In the genomic region with DNA sequence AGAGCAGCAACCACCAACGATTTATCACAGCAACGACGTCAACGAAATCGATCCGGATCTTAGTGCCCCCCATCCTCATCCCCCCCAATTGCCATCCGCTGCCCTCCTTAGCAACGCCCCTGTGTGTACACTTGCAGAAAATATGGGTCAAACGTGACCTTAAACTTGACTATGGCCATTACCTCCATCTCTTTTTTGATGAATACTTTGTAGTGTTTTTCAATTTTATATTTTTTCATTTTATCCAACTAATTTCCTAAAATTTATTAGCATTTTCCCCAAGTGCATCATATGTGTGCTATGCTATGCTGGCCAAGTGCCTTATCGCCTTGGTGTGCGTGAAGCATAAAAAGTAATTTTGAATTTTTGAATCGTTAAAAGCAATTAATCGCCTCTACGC, we compare ENCODE assay signal across 1 fruit fly cellular context.
TF ChIP-seq lines count a peak whose summit lies in the region.

No protein-coding gene starts in this region.

TF ChIP-seq in whole organism, embryonic, 481 proteins besides CTCF, POLR2A, EP300 and RAD21 (continued from another document and continues in another):
- TF ChIP-seq gcm (GFP tag; optimal IDR thresholded peaks at IDR 0.05; lab: Kevin White, UChicago) (no peak), Sry-δ (GFP tag; optimal IDR thresholded peaks at IDR 0.05; lab: Kevin White, UChicago) (no peak), B-H2 (GFP tag; optimal IDR thresholded peaks at IDR 0.05; lab: Kevin White, UChicago) (no peak), gce (GFP tag; IDR thresholded peaks at IDR 0.05; lab: Robert Waterston, UW) (no peak), CG16779 (GFP tag; IDR thresholded peaks at IDR 0.05; lab: Robert Waterston, UW) (no peak), Rx (GFP tag; IDR thresholded peaks at IDR 0.05; lab: Robert Waterston, UW) (0 out of 2 replicates have a peak, but pooled peaks have one; percentile 29), CG10654 (GFP tag; optimal IDR thresholded peaks at IDR 0.05; lab: Kevin White, UChicago) (no peak), fru (optimal IDR thresholded peaks at IDR 0.05; lab: Kevin White, UChicago) (no peak), CG7556 (GFP tag; optimal IDR thresholded peaks at IDR 0.05; lab: Kevin White, UChicago) (no peak), Eip74EF (GFP tag; optimal IDR thresholded peaks at IDR 0.05; lab: Kevin White, UChicago) (no peak), Dp (GFP tag; optimal IDR thresholded peaks at IDR 0.05; lab: Kevin White, UChicago) (no peak), nom (GFP tag; optimal IDR thresholded peaks at IDR 0.05; lab: Kevin White, UChicago) (peak; percentile 81), hkb (optimal IDR thresholded peaks at IDR 0.05; lab: Kevin White, UChicago) (no peak), hkb (GFP tag; IDR thresholded peaks at IDR 0.05; lab: Robert Waterston, UW) (no peak), Usf (GFP tag; optimal IDR thresholded peaks at IDR 0.05; lab: Kevin White, UChicago) (no peak), CG11398 (GFP tag; optimal IDR thresholded peaks at IDR 0.05; lab: Kevin White, UChicago) (no peak), hbn (GFP tag; IDR thresholded peaks at IDR 0.05; lab: Robert Waterston, UW; ENCODE audit: partially characterized antibody) (no peak), HmgZ (tag; optimal IDR thresholded peaks at IDR 0.05; lab: Kevin White, UChicago) (no peak), CG10543 (GFP tag; optimal IDR thresholded peaks at IDR 0.05; lab: Kevin White, UChicago) (no peak), Spps (tag; optimal IDR thresholded peaks at IDR 0.05; lab: Kevin White, UChicago) (no peak), Max (GFP tag; optimal IDR thresholded peaks at IDR 0.05; lab: Kevin White, UChicago) (no peak), ind (GFP tag; optimal IDR thresholded peaks at IDR 0.05; lab: Kevin White, UChicago) (peak; percentile 23), CG17802 (tag; optimal IDR thresholded peaks at IDR 0.05; lab: Kevin White, UChicago) (peak; percentile 4), CG6689 (GFP tag; IDR thresholded peaks at IDR 0.05; lab: Robert Waterston, UW) (no peak; the same call in 1 of the 2 replicates), CG32767 (GFP tag; IDR thresholded peaks at IDR 0.05; lab: Robert Waterston, UW) (no peak), CG1647 (GFP tag; optimal IDR thresholded peaks at IDR 0.05; lab: Kevin White, UChicago) (no peak), sug (tag; optimal IDR thresholded peaks at IDR 0.05; lab: Kevin White, UChicago) (no peak), Tbp (GFP tag; optimal IDR thresholded peaks at IDR 0.05; lab: Kevin White, UChicago) (no peak), CHES-1-like (GFP tag; optimal IDR thresholded peaks at IDR 0.05; lab: Kevin White, UChicago) (no peak), Drgx (GFP tag; IDR thresholded peaks at IDR 0.05; lab: Robert Waterston, UW) (peak; percentile 80), br (optimal IDR thresholded peaks at IDR 0.05; lab: Kevin White, UChicago) (no peak), H15 (GFP tag; IDR thresholded peaks at IDR 0.05; lab: Robert Waterston, UW) (0 out of 3 replicates have a peak, but pooled peaks have one; percentile 41), CG6813 (GFP tag; optimal IDR thresholded peaks at IDR 0.05; lab: Kevin White, UChicago) (no peak), CG7786 (GFP tag; optimal IDR thresholded peaks at IDR 0.05; lab: Kevin White, UChicago) (no peak), h (optimal IDR thresholded peaks at IDR 0.05; lab: Kevin White, UChicago) (no peak), CG34376 (GFP tag; optimal IDR thresholded peaks at IDR 0.05; lab: Kevin White, UChicago) (no peak), CG10274 (GFP tag; optimal IDR thresholded peaks at IDR 0.05; lab: Kevin White, UChicago) (no peak), Hey (tag; optimal IDR thresholded peaks at IDR 0.05; lab: Kevin White, UChicago) (no peak), ap (GFP tag; IDR thresholded peaks at IDR 0.05; lab: Robert Waterston, UW) (peak; percentile 35; the same call in 1 of the 2 replicates), CG32532 (GFP tag; IDR thresholded peaks at IDR 0.05; lab: Robert Waterston, UW) (no peak), yki (optimal IDR thresholded peaks at IDR 0.05; lab: Kevin White, UChicago) (no peak), Fer3 (tag; optimal IDR thresholded peaks at IDR 0.05; lab: Kevin White, UChicago) (no peak), pum (GFP tag; optimal IDR thresholded peaks at IDR 0.05; lab: Kevin White, UChicago) (no peak), Gug (GFP tag; IDR thresholded peaks at IDR 0.05; lab: Robert Waterston, UW) (0 out of 4 replicates have a peak, but pooled peaks have one; percentile 13), cwo (GFP tag; optimal IDR thresholded peaks at IDR 0.05; lab: Kevin White, UChicago) (peak; percentile 1), CG7839 (tag; optimal IDR thresholded peaks at IDR 0.05; lab: Kevin White, UChicago) (peak; percentile 43), Hmr (GFP tag; optimal IDR thresholded peaks at IDR 0.05; lab: Kevin White, UChicago) (no peak), CG6765 (GFP tag; optimal IDR thresholded peaks at IDR 0.05; lab: Kevin White, UChicago) (no peak), slou (GFP tag; optimal IDR thresholded peaks at IDR 0.05; lab: Kevin White, UChicago) (no peak), tgo (GFP tag; IDR thresholded peaks at IDR 0.05; lab: Robert Waterston, UW) (peak; percentile 46; the same call in 2 of the 3 replicates), CG3065 (GFP tag; optimal IDR thresholded peaks at IDR 0.05; lab: Kevin White, UChicago) (no peak), cad (GFP tag; optimal IDR thresholded peaks at IDR 0.05; lab: Kevin White, UChicago) (no peak), CG12104 (GFP tag; optimal IDR thresholded peaks at IDR 0.05; lab: Kevin White, UChicago) (no peak), btn (GFP tag; optimal IDR thresholded peaks at IDR 0.05; lab: Kevin White, UChicago) (no peak), CG15073 (GFP tag; optimal IDR thresholded peaks at IDR 0.05; lab: Kevin White, UChicago) (no peak), CG10979 (tag; optimal IDR thresholded peaks at IDR 0.05; lab: Kevin White, UChicago) (peak; percentile 58), Ssrp (tag; optimal IDR thresholded peaks at IDR 0.05; lab: Kevin White, UChicago) (peak; percentile 7), CG17568 (GFP tag; optimal IDR thresholded peaks at IDR 0.05; lab: Kevin White, UChicago) (no peak), z (GFP tag; IDR thresholded peaks at IDR 0.05; lab: Robert Waterston, UW) (no peak), Hr51 (GFP tag; optimal IDR thresholded peaks at IDR 0.05; lab: Kevin White, UChicago) (peak in 1 of 2 experiments; percentile 20), fd64A (GFP tag; optimal IDR thresholded peaks at IDR 0.05; lab: Kevin White, UChicago) (no peak), chinmo (GFP tag; IDR thresholded peaks at IDR 0.05; lab: Robert Waterston, UW; ENCODE audit: partially characterized antibody) (no peak), D19B (GFP tag; optimal IDR thresholded peaks at IDR 0.05; lab: Kevin White, UChicago) (no peak), NC2α (GFP tag; optimal IDR thresholded peaks at IDR 0.05; lab: Kevin White, UChicago) (no peak), CG18011 (GFP tag; optimal IDR thresholded peaks at IDR 0.05; lab: Kevin White, UChicago) (no peak), her (GFP tag; optimal IDR thresholded peaks at IDR 0.05; lab: Kevin White, UChicago) (no peak), Ets97D (GFP tag; optimal IDR thresholded peaks at IDR 0.05; lab: Kevin White, UChicago) (no peak), tio (GFP tag; optimal IDR thresholded peaks at IDR 0.05; lab: Kevin White, UChicago) (no peak), pho (GFP tag; optimal IDR thresholded peaks at IDR 0.05; lab: Kevin White, UChicago) (no peak), cas (GFP tag; IDR thresholded peaks at IDR 0.05; lab: Robert Waterston, UW) (no peak), Fer1 (GFP tag; optimal IDR thresholded peaks at IDR 0.05; lab: Kevin White, UChicago) (no peak), Dbx (GFP tag; IDR thresholded peaks at IDR 0.05; lab: Robert Waterston, UW) (no peak), CG13424 (tag; optimal IDR thresholded peaks at IDR 0.05; lab: Kevin White, UChicago) (peak; percentile 33), CG6254 (GFP tag; optimal IDR thresholded peaks at IDR 0.05; lab: Kevin White, UChicago) (no peak), Bdp1 (GFP tag; optimal IDR thresholded peaks at IDR 0.05; lab: Kevin White, UChicago) (no peak), dmrt11E (tag; optimal IDR thresholded peaks at IDR 0.05; lab: Kevin White, UChicago) (peak; percentile 23), Sin3A (optimal IDR thresholded peaks at IDR 0.05; lab: Kevin White, UChicago) (no peak), CG15696 (tag; optimal IDR thresholded peaks at IDR 0.05; lab: Kevin White, UChicago) (no peak), CG9215 (GFP tag; IDR thresholded peaks at IDR 0.05; lab: Robert Waterston, UW) (no peak), CG18262 (tag; optimal IDR thresholded peaks at IDR 0.05; lab: Kevin White, UChicago) (peak; percentile 47), YL-1 (GFP tag; optimal IDR thresholded peaks at IDR 0.05; lab: Kevin White, UChicago) (no peak), CG2129 (GFP tag; IDR thresholded peaks at IDR 0.05; lab: Robert Waterston, UW; ENCODE audit: partially characterized antibody) (no peak), lola (GFP tag; optimal IDR thresholded peaks at IDR 0.05; lab: Kevin White, UChicago) (peak in 1 of 3 experiments; percentile 3), Sox102F (GFP tag; optimal IDR thresholded peaks at IDR 0.05; lab: Kevin White, UChicago) (peak; percentile 55), CG13287 (GFP tag; IDR thresholded peaks at IDR 0.05; lab: Robert Waterston, UW; ENCODE audit: partially characterized antibody) (no peak), wdn (GFP tag; IDR thresholded peaks at IDR 0.05; lab: Robert Waterston, UW) (no peak), sqz (GFP tag; optimal IDR thresholded peaks at IDR 0.05; lab: Kevin White, UChicago) (no peak), Rfx (GFP tag; IDR thresholded peaks at IDR 0.05; lab: Robert Waterston, UW) (no peak), CG15479 (GFP tag; optimal IDR thresholded peaks at IDR 0.05; lab: Kevin White, UChicago) (no peak), CG1832 (GFP tag; optimal IDR thresholded peaks at IDR 0.05; lab: Kevin White, UChicago) (no peak), Ptx1 (GFP tag; IDR thresholded peaks at IDR 0.05; lab: Robert Waterston, UW) (peak; percentile 51; the same call in 1 of the 2 replicates), peb (GFP tag; IDR thresholded peaks at IDR 0.05; lab: Robert Waterston, UW) (no peak), fd96Cb (tag; optimal IDR thresholded peaks at IDR 0.05; lab: Kevin White, UChicago) (peak; percentile 40), wor (GFP tag; IDR thresholded peaks at IDR 0.05; lab: Robert Waterston, UW) (no peak), CG31441 (GFP tag; IDR thresholded peaks at IDR 0.05; lab: Robert Waterston, UW) (peak; percentile 47; the same call in 1 of the 2 replicates), zfh2 (GFP tag; optimal IDR thresholded peaks at IDR 0.05; lab: Kevin White, UChicago) (no peak), CG12659 (GFP tag; optimal IDR thresholded peaks at IDR 0.05; lab: Kevin White, UChicago) (no peak), CkIIα-i1 (GFP tag; IDR thresholded peaks at IDR 0.05; lab: Robert Waterston, UW) (no peak), CG6175 (GFP tag; IDR thresholded peaks at IDR 0.05; lab: Robert Waterston, UW) (no peak), CG43689 (GFP tag; IDR thresholded peaks at IDR 0.05; lab: Robert Waterston, UW) (no peak), CG2678 (tag; optimal IDR thresholded peaks at IDR 0.05; lab: Kevin White, UChicago) (peak; percentile 47), luna (GFP tag; optimal IDR thresholded peaks at IDR 0.05; lab: Kevin White, UChicago) (no peak), Mes4 (GFP tag; optimal IDR thresholded peaks at IDR 0.05; lab: Kevin White, UChicago) (no peak), ERR (GFP tag; optimal IDR thresholded peaks at IDR 0.05; lab: Kevin White, UChicago) (no peak), CG14965 (GFP tag; optimal IDR thresholded peaks at IDR 0.05; lab: Kevin White, UChicago; ENCODE audit: borderline replicate concordance) (no peak), CG1602 (GFP tag; optimal IDR thresholded peaks at IDR 0.05; lab: Kevin White, UChicago) (peak; percentile 3), HLH4C (GFP tag; IDR thresholded peaks at IDR 0.05; lab: Robert Waterston, UW; ENCODE audit: partially characterized antibody) (no peak), CG9437 (GFP tag; optimal IDR thresholded peaks at IDR 0.05; lab: Kevin White, UChicago) (no peak), tna (GFP tag; IDR thresholded peaks at IDR 0.05; lab: Robert Waterston, UW; ENCODE audit: partially characterized antibody) (no peak), fd102C (GFP tag; optimal IDR thresholded peaks at IDR 0.05; lab: Kevin White, UChicago) (no peak), ara (GFP tag; IDR thresholded peaks at IDR 0.05; lab: Robert Waterston, UW) (no peak), salm (tag; optimal IDR thresholded peaks at IDR 0.05; lab: Kevin White, UChicago) (no peak), prd (optimal IDR thresholded peaks at IDR 0.05; lab: Kevin White, UChicago) (no peak), prd (GFP tag; IDR thresholded peaks at IDR 0.05; lab: Robert Waterston, UW) (peak; percentile 38; the same call in 1 of the 3 replicates), odd (GFP tag; optimal IDR thresholded peaks at IDR 0.05; lab: Kevin White, UChicago) (no peak), wek (GFP tag; optimal IDR thresholded peaks at IDR 0.05; lab: Kevin White, UChicago) (no peak), klu (GFP tag; IDR thresholded peaks at IDR 0.05; lab: Robert Waterston, UW) (no peak), Lhr (GFP tag; optimal IDR thresholded peaks at IDR 0.05; lab: Kevin White, UChicago) (no peak), CG14860 (GFP tag; IDR thresholded peaks at IDR 0.05; lab: Robert Waterston, UW; ENCODE audit: partially characterized antibody) (no peak), unpg (GFP tag; optimal IDR thresholded peaks at IDR 0.05; lab: Kevin White, UChicago) (peak; percentile 16), Bteb2 (GFP tag; optimal IDR thresholded peaks at IDR 0.05; lab: Kevin White, UChicago) (no peak), Sry-β (GFP tag; optimal IDR thresholded peaks at IDR 0.05; lab: Kevin White, UChicago) (no peak), CG3847 (GFP tag; IDR thresholded peaks at IDR 0.05; lab: Robert Waterston, UW) (no peak), CG15011 (GFP tag; optimal IDR thresholded peaks at IDR 0.05; lab: Kevin White, UChicago) (no peak), CG18764 (GFP tag; optimal IDR thresholded peaks at IDR 0.05; lab: Kevin White, UChicago) (no peak), sr (GFP tag; IDR thresholded peaks at IDR 0.05; lab: Robert Waterston, UW) (no peak), dm (GFP tag; optimal IDR thresholded peaks at IDR 0.05; lab: Kevin White, UChicago) (no peak), Trl (optimal IDR thresholded peaks at IDR 0.05; lab: Kevin White, UChicago) (no peak), Trl (GFP tag; optimal IDR thresholded peaks at IDR 0.05; lab: Kevin White, UChicago) (no peak), bowl (GFP tag; IDR thresholded peaks at IDR 0.05; lab: Robert Waterston, UW) (no peak), gem (tag; optimal IDR thresholded peaks at IDR 0.05; lab: Kevin White, UChicago) (peak; percentile 60), usp (GFP tag; optimal IDR thresholded peaks at IDR 0.05; lab: Kevin White, UChicago) (no peak)
